Fruit fly (Drosophila melanogaster): ENCODE data around the gene Taf10b.

Taf10b gene

DNA sequence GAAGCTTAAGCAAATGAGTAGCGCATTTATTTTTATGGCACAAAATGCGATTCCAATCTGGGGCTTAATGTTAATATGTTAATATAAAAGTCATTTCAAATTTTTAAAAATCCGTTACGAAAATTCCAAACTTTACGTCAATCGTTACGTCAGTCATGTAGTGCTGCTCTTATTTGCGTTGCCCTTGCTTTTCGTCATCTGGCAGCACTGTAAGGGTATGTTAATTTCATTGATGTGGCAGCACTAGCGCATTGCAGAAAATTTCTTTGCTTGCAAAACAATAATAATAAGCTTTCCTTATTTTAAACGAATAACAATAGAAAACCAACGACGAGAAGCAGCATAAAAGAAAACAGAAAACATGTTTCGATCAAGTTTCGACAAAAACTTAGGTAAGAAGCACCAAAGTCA, 27.8 kb downstream of the Taf10b start, which contains the start of gene Hrs (continued):
- TF ChIP-seq Rx (GFP tag; IDR thresholded peaks at IDR 0.05): no peak
- TF ChIP-seq Nf-YB (GFP tag; optimal IDR thresholded peaks at IDR 0.05): no peak
- no peak for TF ChIP-seq abd-A (tag; optimal IDR thresholded peaks at IDR 0.05)
- TF ChIP-seq p53 (GFP tag; optimal IDR thresholded peaks at IDR 0.05): no peak
- no peak for TF ChIP-seq hb (GFP tag; IDR thresholded peaks at IDR 0.05; ENCODE audit: partially characterized antibody)
- TF ChIP-seq Vsx1 (GFP tag; optimal IDR thresholded peaks at IDR 0.05): no peak
- TF ChIP-seq fd3F (GFP tag; optimal IDR thresholded peaks at IDR 0.05): no peak
- TF ChIP-seq CG34224 (GFP tag; IDR thresholded peaks at IDR 0.05; ENCODE audit: partially characterized antibody): no peak
- no peak for TF ChIP-seq cwo (GFP tag; optimal IDR thresholded peaks at IDR 0.05)
- TF ChIP-seq CG42726 (GFP tag; IDR thresholded peaks at IDR 0.05; ENCODE audit: partially characterized antibody): 0 out of 2 replicates have a peak, but pooled peaks have one; percentile 32
- TF ChIP-seq Med (GFP tag): peak; percentile 58
- TF ChIP-seq Ets65A (GFP tag): no peak
- TF ChIP-seq Hmx (GFP tag; optimal IDR thresholded peaks at IDR 0.05): no peak
- TF ChIP-seq CG13123 (GFP tag; optimal IDR thresholded peaks at IDR 0.05): no peak
- 0 out of 3 replicates have a peak, but pooled peaks have one; percentile 18 for TF ChIP-seq CG17361 (GFP tag; IDR thresholded peaks at IDR 0.05)
- TF ChIP-seq zfh2 (GFP tag; optimal IDR thresholded peaks at IDR 0.05): no peak
- no peak for TF ChIP-seq dm (GFP tag; optimal IDR thresholded peaks at IDR 0.05)
- no peak for TF ChIP-seq CG8388 (GFP tag; optimal IDR thresholded peaks at IDR 0.05)
- no peak for TF ChIP-seq stc (GFP tag; IDR thresholded peaks at IDR 0.05)
- no peak for TF ChIP-seq CG10274 (GFP tag; optimal IDR thresholded peaks at IDR 0.05)
- no peak for TF ChIP-seq ac (GFP tag; optimal IDR thresholded peaks at IDR 0.05)
- TF ChIP-seq CG12071 (GFP tag; optimal IDR thresholded peaks at IDR 0.05): no peak
- no peak for TF ChIP-seq gsb (GFP tag; IDR thresholded peaks at IDR 0.05)
- no peak for TF ChIP-seq D19B (GFP tag; optimal IDR thresholded peaks at IDR 0.05)
- no peak for TF ChIP-seq Kr (GFP tag; optimal IDR thresholded peaks at IDR 0.05)
- no peak for TF ChIP-seq ttk (GFP tag; IDR thresholded peaks at IDR 0.05)
- TF ChIP-seq CG4424 (GFP tag; optimal IDR thresholded peaks at IDR 0.05): no peak
- peak; percentile 70; the same call in 1 of the 2 replicates for TF ChIP-seq rib (GFP tag; IDR thresholded peaks at IDR 0.05)
- TF ChIP-seq gsb-n (tag; optimal IDR thresholded peaks at IDR 0.05): no peak
- no peak for TF ChIP-seq ato (GFP tag; IDR thresholded peaks at IDR 0.05; ENCODE audit: partially characterized antibody)
- no peak for TF ChIP-seq CG18599 (GFP tag; optimal IDR thresholded peaks at IDR 0.05)
- no peak for TF ChIP-seq CG32532 (GFP tag; IDR thresholded peaks at IDR 0.05)
- TF ChIP-seq CG4854 (GFP tag; optimal IDR thresholded peaks at IDR 0.05): no peak
- TF ChIP-seq CG15073 (GFP tag; optimal IDR thresholded peaks at IDR 0.05): no peak
- TF ChIP-seq hbn (GFP tag; IDR thresholded peaks at IDR 0.05; ENCODE audit: partially characterized antibody): peak; percentile 40; the same call in 1 of the 2 replicates
- TF ChIP-seq CG10979 (tag; optimal IDR thresholded peaks at IDR 0.05): no peak
- TF ChIP-seq Spps (tag; optimal IDR thresholded peaks at IDR 0.05): no peak
- no peak for TF ChIP-seq CG4820 (GFP tag; optimal IDR thresholded peaks at IDR 0.05)
- TF ChIP-seq TFAM (GFP tag; optimal IDR thresholded peaks at IDR 0.05): no peak
- TF ChIP-seq HHEX (GFP tag; optimal IDR thresholded peaks at IDR 0.05): no peak
- no peak for TF ChIP-seq CG16779 (GFP tag; IDR thresholded peaks at IDR 0.05)
- no peak for TF ChIP-seq Hr39 (optimal IDR thresholded peaks at IDR 0.05)
- no peak for TF ChIP-seq MTF-1 (GFP tag; optimal IDR thresholded peaks at IDR 0.05; ENCODE audit: borderline replicate concordance)
- TF ChIP-seq CG4282 (GFP tag; optimal IDR thresholded peaks at IDR 0.05): no peak
- TF ChIP-seq gfzf (GFP tag; optimal IDR thresholded peaks at IDR 0.05): peak; percentile 69
- no peak for TF ChIP-seq so (GFP tag; IDR thresholded peaks at IDR 0.05)
- no peak for TF ChIP-seq D (optimal IDR thresholded peaks at IDR 0.05)
- TF ChIP-seq D (GFP tag; optimal IDR thresholded peaks at IDR 0.05): no peak
- no peak for TF ChIP-seq Hey (tag; optimal IDR thresholded peaks at IDR 0.05)
- no peak for TF ChIP-seq gcm2 (GFP tag; optimal IDR thresholded peaks at IDR 0.05)
- no peak for TF ChIP-seq br (optimal IDR thresholded peaks at IDR 0.05)
- TF ChIP-seq CG7987 (GFP tag; optimal IDR thresholded peaks at IDR 0.05): peak; percentile 24

Measured in whole organism, embryonic.